Worm (Caenorhabditis elegans) whole organism, early embryonic: Measurements from ENCODE around the gene Y6E2A.4.

Experiments used
- B0310.2 ChIP-seq: sonication (generic microtip); optimal IDR thresholded peaks from 2 replicates; lab custom pipeline; 2016; ENCODE audit warnings: mild to moderate bottlenecking, missing genetic modification characterization, missing compliant biosample characterization
- F13C5.2 ChIP-seq: sonication (generic microtip); optimal IDR thresholded peaks from 2 replicates; lab custom pipeline; 2017; ENCODE audit warnings: mild to moderate bottlenecking, missing genetic modification characterization, inconsistent platforms, missing compliant biosample characterization
- ceh-13 ChIP-seq: fragments of 200-800 bp; sonication (Bioruptor generic); optimal IDR thresholded peaks from 2 replicates; lab custom pipeline; 2018; ENCODE audit warnings: mild to moderate bottlenecking, missing genetic modification characterization, missing compliant biosample characterization
- tbx-37 ChIP-seq: fragments of 200-800 bp; sonication (Bioruptor generic); conservative IDR thresholded peaks from 2 replicates; pipeline ENCODE4 v1.3.6; 2022; ENCODE audit warnings: missing genetic modification reagents, missing genetic modification characterization, missing compliant biosample characterization

ce11 chrV:15721431-15721830 is 4.9 kb upstream of the Y6E2A.4 start:
- TF ChIP-seq F13C5.2 (tag; lab: Kevin White, UChicago) (no peak), ceh-13 (GFP tag; lab: Kevin White, UChicago) (no peak), B0310.2 (tag; lab: Kevin White, UChicago) (no peak), tbx-37 (GFP tag; lab: Robert Waterston, UW) (no peak)
